Fruit fly (Drosophila melanogaster) whole organism, wandering third instar larva: ENCODE results near the gene Lrr47.
A peak's percentile ranks its signal among the peaks of the same experiment; 100 is the strongest.

ENCODE experiments used
- Abd-B ChIP-seq: fragments of >200 bp; optimal IDR thresholded peaks from 2 replicates; lab custom pipeline; 2017; ENCODE audit warnings: missing biosample characterization, missing genetic modification characterization
- CG32264 ChIP-seq: fragments of 200-800 bp; sonication (Bioruptor generic); optimal IDR thresholded peaks from 2 replicates; lab custom pipeline; 2016; ENCODE audit warnings: missing biosample characterization, missing genetic modification characterization
- CG9705 ChIP-seq: fragments of 200-800 bp; sonication (Bioruptor generic); optimal IDR thresholded peaks from 2 replicates; lab custom pipeline; 2018; ENCODE audit warnings: missing biosample characterization, mild to moderate bottlenecking, missing genetic modification characterization
- CrebA ChIP-seq: fragments of 200-800 bp; sonication (Bioruptor generic); optimal IDR thresholded peaks from 2 replicates; lab custom pipeline; 2016; ENCODE audit warnings: missing biosample characterization, mild to moderate bottlenecking, missing genetic modification characterization, borderline replicate concordance
- Dfd ChIP-seq: fragments of >200 bp; optimal IDR thresholded peaks from 2 replicates; lab custom pipeline; 2017; ENCODE audit warnings: missing biosample characterization, missing genetic modification characterization
- Dif ChIP-seq: fragments of 200-275, 200-300 bp; sonication (Bioruptor generic); optimal IDR thresholded peaks from 2 replicates; lab custom pipeline; 2018; ENCODE audit warnings: missing biosample characterization, missing genetic modification characterization; ENCODE audit not compliant: partially characterized antibody
- GATAd ChIP-seq: sonication (Bioruptor generic); optimal IDR thresholded peaks from 2 replicates; lab custom pipeline; 2016; ENCODE audit warnings: missing biosample characterization, missing genetic modification characterization
- HLH106 ChIP-seq: fragments of 200-800 bp; optimal IDR thresholded peaks from 3 replicates; lab custom pipeline; 2019; ENCODE audit warnings: missing biosample characterization, mild to moderate bottlenecking, missing genetic modification characterization, moderate library complexity
- Hnf4 ChIP-seq: fragments of 200-800 bp; sonication (Bioruptor generic); optimal IDR thresholded peaks from 2 replicates; lab custom pipeline; 2016; ENCODE audit warnings: missing biosample characterization, mild to moderate bottlenecking, missing genetic modification characterization
- Hr78 ChIP-seq: fragments of >200 bp; optimal IDR thresholded peaks from 2 replicates; lab custom pipeline; 2017; ENCODE audit warnings: missing biosample characterization, missing genetic modification characterization
- Hr83 ChIP-seq: fragments of 200-300 bp; sonication (Bioruptor generic); optimal IDR thresholded peaks from 2 replicates; lab custom pipeline; 2016; ENCODE audit warnings: missing biosample characterization, mild to moderate bottlenecking, missing genetic modification characterization, moderate library complexity; ENCODE audit not compliant: poor library complexity, severe bottlenecking
- Jra ChIP-seq: sonication (Bioruptor generic); optimal IDR thresholded peaks from 2 replicates; lab custom pipeline; 2016; ENCODE audit warnings: missing biosample characterization, missing genetic modification characterization
- Mio ChIP-seq: sonication (Bioruptor generic); optimal IDR thresholded peaks from 2 replicates; lab custom pipeline; 2016; ENCODE audit warnings: missing biosample characterization, missing genetic modification characterization
- Myc ChIP-seq: fragments of >200 bp; optimal IDR thresholded peaks from 2 replicates; lab custom pipeline; 2017
- N ChIP-seq: fragments of >200 bp; optimal IDR thresholded peaks from 2 replicates; lab custom pipeline; 2018; ENCODE audit warnings: missing biosample characterization, missing external identifiers, missing genetic modification characterization
- OdsH ChIP-seq: fragments of 200-800 bp; sonication (Bioruptor generic); optimal IDR thresholded peaks from 2 replicates; lab custom pipeline; 2016; ENCODE audit warnings: missing biosample characterization, mild to moderate bottlenecking, missing genetic modification characterization
- Rel ChIP-seq, 2 experiments: fragments of 200-800 bp; sonication (Bioruptor generic) in 1 of 2; optimal IDR thresholded peaks; 2 replicates in 1 of 2; 3 replicates in 1 of 2; lab custom pipeline; 2016 to 2019; ENCODE audit warnings: mild to moderate bottlenecking in 2 of 2, missing biosample characterization in 2 of 2, missing genetic modification characterization in 2 of 2, moderate library complexity in 1 of 2
- Sp1 ChIP-seq: fragments of 200-800 bp; sonication (Bioruptor generic); optimal IDR thresholded peaks from 3 replicates; lab custom pipeline; 2019; ENCODE audit warnings: missing biosample characterization, mild to moderate bottlenecking, missing genetic modification characterization, moderate library complexity
- Vsx2 ChIP-seq: fragments of 200-300, 225-300 bp; sonication (Bioruptor generic); optimal IDR thresholded peaks from 2 replicates; lab custom pipeline; 2018; ENCODE audit warnings: missing biosample characterization, missing genetic modification characterization; ENCODE audit not compliant: partially characterized antibody
- br ChIP-seq: fragments of 200-800 bp; sonication (Bioruptor generic); optimal IDR thresholded peaks from 2 replicates; lab custom pipeline; 2016; ENCODE audit warnings: missing biosample characterization, missing genetic modification characterization
- brk ChIP-seq: fragments of 200-800 bp; sonication (Bioruptor generic); optimal IDR thresholded peaks from 2 replicates; lab custom pipeline; 2016; ENCODE audit warnings: missing biosample characterization, mild to moderate bottlenecking, missing genetic modification characterization
- dl ChIP-seq, 2 experiments: fragments of 175-275, 200-275 bp in 1 of 2; fragments of 200-275 bp in 1 of 2; sonication (Bioruptor generic); optimal IDR thresholded peaks; lab custom pipeline; 2018; ENCODE audit warnings: mild to moderate bottlenecking in 2 of 2, missing biosample characterization in 2 of 2, missing genetic modification characterization in 2 of 2, moderate library complexity in 2 of 2; ENCODE audit not compliant: partially characterized antibody in 2 of 2, insufficient read depth in 1 of 2
- dmrt93B ChIP-seq: fragments of 200-800 bp; sonication (Bioruptor generic); optimal IDR thresholded peaks from 2 replicates; lab custom pipeline; 2018; ENCODE audit warnings: missing biosample characterization, mild to moderate bottlenecking, missing genetic modification characterization
- dsf ChIP-seq: sonication (Bioruptor generic); optimal IDR thresholded peaks from 2 replicates; lab custom pipeline; 2016; ENCODE audit warnings: missing biosample characterization, missing genetic modification characterization, borderline replicate concordance
- ey ChIP-seq: fragments of 200-800 bp; sonication (Bioruptor generic); optimal IDR thresholded peaks from 2 replicates; lab custom pipeline; 2016; ENCODE audit warnings: missing biosample characterization, missing genetic modification characterization
- foxo ChIP-seq, 2 experiments: fragments of 200-800 bp; sonication (Bioruptor generic); optimal IDR thresholded peaks; 2 replicates in 1 of 2; 3 replicates in 1 of 2; lab custom pipeline; 2016 to 2017; ENCODE audit warnings: missing biosample characterization in 2 of 2, missing genetic modification characterization in 2 of 2
- fru ChIP-seq: fragments of 200-800 bp; sonication (Bioruptor generic); optimal IDR thresholded peaks from 3 replicates; lab custom pipeline; 2016; ENCODE audit warnings: missing biosample characterization, mild to moderate bottlenecking, missing genetic modification characterization
- h ChIP-seq: fragments of 200-800 bp; sonication (Bioruptor generic); optimal IDR thresholded peaks from 3 replicates; lab custom pipeline; 2016; ENCODE audit warnings: missing biosample characterization, mild to moderate bottlenecking, missing genetic modification characterization
- jim ChIP-seq: fragments of 175-275, 200-325 bp; sonication (Bioruptor generic); optimal IDR thresholded peaks from 2 replicates; lab custom pipeline; 2016; ENCODE audit warnings: missing biosample characterization, mild to moderate bottlenecking, missing genetic modification characterization
- lola ChIP-seq: fragments of >200 bp; optimal IDR thresholded peaks from 2 replicates; lab custom pipeline; 2017; ENCODE audit warnings: missing biosample characterization, missing genetic modification characterization
- pan ChIP-seq: fragments of >200 bp; optimal IDR thresholded peaks from 2 replicates; lab custom pipeline; 2017
- psq ChIP-seq: fragments of 200-800 bp; sonication (Bioruptor generic); optimal IDR thresholded peaks from 3 replicates; lab custom pipeline; 2017; ENCODE audit warnings: missing biosample characterization, mild to moderate bottlenecking, missing genetic modification characterization, moderate library complexity
- rgr ChIP-seq: fragments of 200-800 bp; sonication (Bioruptor generic); optimal IDR thresholded peaks from 3 replicates; lab custom pipeline; 2016; ENCODE audit warnings: missing biosample characterization, mild to moderate bottlenecking, missing genetic modification characterization
- sage ChIP-seq: fragments of 200-800 bp; sonication (Bioruptor generic); optimal IDR thresholded peaks from 2 replicates; lab custom pipeline; 2016; ENCODE audit warnings: missing biosample characterization, mild to moderate bottlenecking, missing genetic modification characterization
- sv ChIP-seq: fragments of 200-800 bp; sonication (Bioruptor generic); optimal IDR thresholded peaks from 3 replicates; lab custom pipeline; 2016; ENCODE audit warnings: missing biosample characterization, missing genetic modification characterization
- tai ChIP-seq: sonication (Bioruptor generic); optimal IDR thresholded peaks from 2 replicates; lab custom pipeline; 2016; ENCODE audit warnings: missing biosample characterization, missing genetic modification characterization
- usp ChIP-seq: fragments of >200 bp; optimal IDR thresholded peaks from 2 replicates; lab custom pipeline; 2017; ENCODE audit warnings: missing biosample characterization, missing genetic modification characterization
- woc ChIP-seq: sonication (Bioruptor generic); optimal IDR thresholded peaks from 2 replicates; lab custom pipeline; 2016; ENCODE audit warnings: missing biosample characterization, mild to moderate bottlenecking, missing genetic modification characterization

Lrr47 gene

DNA sequence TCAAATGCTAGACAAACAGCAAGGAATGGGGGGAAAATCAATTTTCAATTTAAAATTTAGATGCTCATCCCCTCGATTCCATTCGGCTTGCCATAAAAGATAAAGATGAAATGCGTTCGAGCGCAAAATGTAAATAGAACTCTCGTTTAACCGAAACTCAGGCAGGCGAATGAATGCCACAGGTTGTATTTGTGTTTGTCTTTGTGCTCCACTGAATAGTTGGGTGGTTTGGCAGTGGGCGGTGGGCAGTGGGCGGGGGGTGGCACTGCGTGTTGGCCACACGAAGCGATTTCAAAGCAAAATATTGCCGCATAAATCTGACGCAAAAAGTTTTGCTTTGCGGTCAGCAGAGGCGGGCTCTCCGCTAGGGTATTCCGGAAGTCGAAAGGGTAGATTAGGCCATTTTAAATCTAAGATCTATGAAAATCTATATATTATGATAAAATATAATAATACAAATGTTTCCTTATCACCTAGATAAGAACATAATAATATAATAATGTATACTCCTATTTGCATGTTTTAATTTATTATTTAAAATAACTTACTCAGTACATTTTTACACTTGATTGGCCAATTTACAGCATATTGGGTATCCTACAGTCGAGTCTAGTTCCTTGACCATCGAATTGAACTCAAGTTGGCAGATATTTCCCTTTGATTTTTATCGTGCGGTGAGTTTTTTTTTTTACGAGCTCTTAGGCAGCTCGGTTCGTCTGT lies 5.2 kb downstream of the Lrr47 start:
- TF ChIP-seq rgr (GFP tag; lab: Kevin White, UChicago) (no peak), woc (GFP tag; lab: Kevin White, UChicago) (no peak), foxo (GFP tag; optimal IDR thresholded peaks at IDR 0.05; lab: Kevin White, UChicago) (no peak), Hr78 (GFP tag; lab: Kevin White, UChicago) (no peak), Rel (GFP tag; optimal IDR thresholded peaks at IDR 0.05; lab: Kevin White, UChicago) (no peak), Rel (tag; optimal IDR thresholded peaks at IDR 0.05; lab: Kevin White, UChicago) (no peak), brk (no peak), GATAd (no peak), psq (GFP tag; lab: Kevin White, UChicago) (no peak), dmrt93B (GFP tag; lab: Kevin White, UChicago) (no peak), CG32264 (GFP tag; lab: Kevin White, UChicago) (no peak), CG9705 (GFP tag; lab: Kevin White, UChicago) (no peak), Dif (GFP tag; lab: Kevin White, UChicago) (no peak), Hnf4 (no peak), CrebA (GFP tag; lab: Kevin White, UChicago) (no peak), fru (GFP tag; lab: Kevin White, UChicago) (no peak), N (GFP tag; lab: Kevin White, UChicago) (no peak), Hr83 (GFP tag; lab: Kevin White, UChicago) (no peak), Abd-B (no peak), Vsx2 (GFP tag; lab: Kevin White, UChicago) (no peak), OdsH (GFP tag; lab: Kevin White, UChicago) (no peak)
- TF ChIP-seq, all 38 proteins: peak for 0

- TF ChIP-seq GATAd (no peak), h (peak; percentile 44), Dfd (GFP tag; lab: Kevin White, UChicago) (peak; percentile 11), Abd-B (no peak), ey (GFP tag; lab: Kevin White, UChicago) (peak; percentile 20), Vsx2 (GFP tag; lab: Kevin White, UChicago) (no peak), jim (no peak), Mio (GFP tag; lab: Kevin White, UChicago) (no peak), fru (GFP tag; lab: Kevin White, UChicago) (peak; percentile 63), Hr83 (GFP tag; lab: Kevin White, UChicago) (no peak), sage (GFP tag; lab: Kevin White, UChicago) (no peak), Jra (GFP tag; lab: Kevin White, UChicago) (peak; percentile 5), Hnf4 (peak; percentile 23), woc (GFP tag; lab: Kevin White, UChicago) (no peak), dl (GFP tag; optimal IDR thresholded peaks at IDR 0.05; lab: Kevin White, UChicago; ENCODE audit: insufficient read depth in 1 of 2, partially characterized antibody in 2 of 2) (no peak), usp (GFP tag; lab: Kevin White, UChicago) (no peak), psq (GFP tag; lab: Kevin White, UChicago) (peak; percentile 37), lola (no peak), dmrt93B (GFP tag; lab: Kevin White, UChicago) (peak; percentile 11), sv (GFP tag; lab: Kevin White, UChicago) (peak; percentile 61), Myc (no peak), CG9705 (GFP tag; lab: Kevin White, UChicago) (no peak), dsf (GFP tag; lab: Kevin White, UChicago) (no peak), Dif (GFP tag; lab: Kevin White, UChicago) (no peak), OdsH (GFP tag; lab: Kevin White, UChicago) (peak; percentile 46), tai (no peak), foxo (GFP tag; optimal IDR thresholded peaks at IDR 0.05; lab: Kevin White, UChicago) (peak in 1 of 2 experiments; percentile 62), N (GFP tag; lab: Kevin White, UChicago) (no peak), rgr (GFP tag; lab: Kevin White, UChicago) (peak; percentile 45), Sp1 (GFP tag; lab: Kevin White, UChicago) (peak; percentile 42), HLH106 (tag; lab: Kevin White, UChicago) (peak; percentile 58), CG32264 (GFP tag; lab: Kevin White, UChicago) (no peak), pan (lab: Kevin White, UChicago) (no peak), Hr78 (GFP tag; lab: Kevin White, UChicago) (no peak), br (GFP tag; lab: Kevin White, UChicago) (peak; percentile 22), Rel (GFP tag; optimal IDR thresholded peaks at IDR 0.05; lab: Kevin White, UChicago) (no peak), Rel (tag; optimal IDR thresholded peaks at IDR 0.05; lab: Kevin White, UChicago) (no peak), CrebA (GFP tag; lab: Kevin White, UChicago) (no peak), brk (no peak)
These were observed 9.9 kb downstream of the Lrr47 start, which contains the start of gene Lip4 for dm6 chr2L:10526953-10527584. Gene Lip4, plus strand, starts transcription at chr2L:10527572.
